Worm (Caenorhabditis elegans): ENCODE measurements around the gene F35C11.2.

DNA sequence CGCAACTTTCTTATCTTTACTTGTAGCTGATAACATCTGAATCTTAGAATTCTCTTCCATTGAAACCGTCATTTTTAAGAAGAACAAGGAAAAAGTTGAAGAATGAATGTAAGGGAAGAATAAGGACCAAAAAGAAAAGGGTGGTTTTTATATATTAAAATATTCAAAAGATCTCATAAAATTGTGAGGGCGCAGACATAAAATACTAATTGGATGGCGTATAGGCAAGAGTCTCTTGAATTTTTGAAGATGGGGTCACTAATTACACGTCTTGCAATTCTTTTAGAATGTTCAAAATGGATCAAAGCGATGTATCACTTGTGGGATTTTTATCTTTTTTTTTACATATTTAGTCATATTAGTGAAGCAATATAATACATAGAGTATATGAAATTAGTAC is 36.0 kb downstream of the F35C11.2 start, which contains the start of gene twk-3:
- TF ChIP-seq mep-1 (tag; optimal IDR thresholded peaks at IDR 0.05) (no peak), unc-62 (GFP tag; optimal IDR thresholded peaks at IDR 0.05) (no peak), mab-5 (tag; optimal IDR thresholded peaks at IDR 0.05) (no peak)

Data from whole organism, mixed stage, embryonic.